Fruit fly (Drosophila melanogaster): Measurements from ENCODE around the gene bur.

Gene bur

DNA sequence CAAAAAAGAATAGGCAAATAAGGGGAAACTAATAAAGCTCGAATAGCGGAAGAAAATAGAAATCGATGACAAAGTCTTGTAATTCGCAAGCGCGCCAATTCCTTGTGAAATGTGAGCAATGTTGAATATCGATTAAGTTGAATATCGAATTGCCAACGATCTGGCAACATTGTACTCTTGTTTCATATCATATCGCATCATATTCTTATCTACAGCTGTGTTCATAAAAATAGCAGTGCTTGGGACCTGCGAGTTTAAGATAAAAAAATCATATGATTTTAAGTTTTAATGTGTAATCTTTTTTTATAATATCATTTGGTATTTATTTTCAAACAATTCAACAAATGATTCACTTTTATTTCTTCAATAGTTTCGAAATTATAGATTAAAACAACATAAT is 30.4 kb downstream of the bur start:
- TF ChIP-seq CG17801 (GFP tag; optimal IDR thresholded peaks at IDR 0.05; ENCODE audit: partially characterized antibody), result no peak

DNA sequence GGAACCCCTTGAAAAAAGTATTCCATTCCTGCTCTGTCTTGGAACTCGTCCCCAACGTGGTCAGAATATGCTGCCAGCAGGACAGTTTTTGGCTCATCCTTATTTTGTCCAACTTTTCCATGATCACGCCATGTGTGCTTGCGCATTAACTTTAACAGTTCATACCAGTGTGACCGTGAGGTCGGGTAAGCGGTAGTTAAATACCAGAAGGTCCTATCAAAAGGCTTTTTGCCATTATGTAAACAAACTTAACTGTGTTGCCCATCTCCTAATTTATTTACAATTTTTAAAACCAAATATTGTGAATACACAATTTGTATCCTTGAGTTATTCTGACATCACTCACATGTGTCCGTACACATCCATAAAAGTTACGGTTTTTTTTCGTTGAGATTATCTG is 31.2 kb downstream of the bur start, which contains the start of gene del:
Gene del (minus strand): TSS at position 305 of the 400 bp plus-strand sequence.
- TF ChIP-seq CG17801 (GFP tag; optimal IDR thresholded peaks at IDR 0.05; ENCODE audit: partially characterized antibody), result no peak

DNA sequence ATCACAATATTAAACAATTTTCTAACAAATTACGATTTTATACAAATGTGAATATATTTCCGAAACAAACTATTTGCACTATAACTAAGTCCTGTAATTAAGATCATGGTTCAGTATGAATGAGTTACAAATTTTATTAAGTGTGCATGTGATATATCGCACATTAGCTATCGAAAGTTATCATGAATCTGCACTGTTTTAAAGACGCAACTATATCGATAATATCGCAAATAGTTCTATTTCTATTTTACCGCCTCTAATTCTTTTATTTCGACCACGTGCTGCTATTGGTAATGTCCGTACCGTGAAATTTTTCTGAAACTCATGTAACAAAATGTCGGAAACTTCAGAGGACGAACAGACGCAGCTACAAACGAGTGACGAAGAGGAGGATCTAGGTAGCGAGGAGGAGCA is 36.5 kb downstream of the bur start, which contains the start of gene pths:
Gene pths (plus strand): TSS at position 258 of the 414 bp plus-strand sequence.
- no peak for TF ChIP-seq CG17801 (GFP tag; optimal IDR thresholded peaks at IDR 0.05; ENCODE audit: partially characterized antibody)

DNA sequence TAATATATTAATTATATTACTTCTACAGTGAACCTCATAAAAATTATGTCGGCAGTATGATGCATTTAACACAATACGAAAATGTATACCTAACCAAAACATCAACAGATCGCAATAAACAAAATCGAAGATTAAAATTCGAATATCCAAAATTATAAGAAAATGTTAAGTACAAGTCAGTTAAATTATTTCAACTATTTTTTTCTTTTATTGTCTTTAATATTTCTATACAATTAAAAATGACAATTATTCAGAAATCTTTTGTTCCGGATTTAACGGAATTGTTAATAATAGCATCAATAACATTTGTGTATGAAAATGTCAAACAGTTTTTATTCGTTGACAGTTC is 37.0 kb downstream of the bur start:
- TF ChIP-seq CG17801 (GFP tag; optimal IDR thresholded peaks at IDR 0.05; ENCODE audit: partially characterized antibody), result no peak

DNA sequence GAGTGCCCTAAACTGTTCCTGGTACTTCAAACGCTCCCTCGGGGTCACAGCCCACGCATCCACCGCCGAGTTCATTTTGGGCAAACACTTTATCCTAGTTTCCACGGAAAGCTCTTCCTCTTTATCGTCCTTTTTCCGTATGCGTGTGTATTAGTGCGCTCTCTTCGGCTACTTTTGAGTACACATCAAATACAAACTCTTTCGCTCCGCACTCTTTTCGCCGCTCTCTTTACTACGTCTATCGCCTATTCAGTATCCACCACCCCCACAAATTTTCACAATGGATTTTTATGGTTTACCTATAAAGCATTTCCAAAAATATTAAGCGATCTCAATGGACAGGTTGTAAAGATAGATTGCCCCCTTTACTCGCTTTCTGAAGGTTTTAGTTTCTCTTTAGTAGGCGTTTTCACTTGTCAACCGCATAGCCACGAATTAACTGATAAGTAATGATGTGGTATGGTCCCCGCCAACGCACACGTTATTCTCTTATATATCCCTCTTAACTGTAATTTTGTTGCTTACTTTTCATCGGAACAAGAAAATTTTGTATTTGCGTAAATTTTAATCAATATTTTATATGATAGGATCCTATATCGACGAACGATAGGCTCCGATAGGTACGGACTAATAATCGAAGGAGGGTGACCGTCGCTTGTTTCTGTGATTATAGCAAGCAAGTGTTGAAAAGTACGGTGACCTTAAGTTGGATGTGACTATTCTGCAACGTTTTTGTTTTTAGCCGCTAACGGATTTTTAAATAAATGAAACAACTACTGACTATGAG is 37.6 kb downstream of the bur start, which contains the start of gene Dap160:
Gene Dap160 (minus strand): TSS at position 634 of the 787 bp plus-strand sequence.
- TF ChIP-seq CG17801 (GFP tag; optimal IDR thresholded peaks at IDR 0.05; ENCODE audit: partially characterized antibody), result no peak

DNA sequence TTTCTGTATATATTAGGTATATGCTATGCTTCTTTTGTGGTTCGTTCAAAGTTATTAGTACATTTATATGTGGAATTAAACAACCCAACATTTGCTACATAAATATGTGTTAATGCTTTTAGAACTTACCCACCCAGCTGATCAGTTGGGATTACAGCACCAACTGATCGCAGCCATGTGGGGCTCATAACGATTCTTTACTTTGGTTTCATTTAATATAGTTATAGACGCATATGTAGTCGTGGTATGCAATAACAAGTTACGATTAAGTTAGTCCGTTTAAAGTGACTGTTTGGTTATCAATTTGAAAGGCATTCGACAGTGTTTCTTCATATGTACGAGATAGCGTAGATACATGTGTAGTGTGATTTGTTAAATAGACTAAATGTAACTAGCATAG is 43.7 kb downstream of the bur start:
- no peak for TF ChIP-seq CG17801 (GFP tag; optimal IDR thresholded peaks at IDR 0.05; ENCODE audit: partially characterized antibody)

Data from ovary, adult (tissue).